Fruit fly (Drosophila melanogaster) whole organism, wandering third instar larva: ENCODE results near the gene dpr18.
A peak's percentile ranks its signal among the peaks of the same experiment; 100 is the strongest.

Source experiments
- Abd-B ChIP-seq: fragments of >200 bp; optimal IDR thresholded peaks from 2 replicates; lab custom pipeline; 2017; ENCODE audit warnings: missing biosample characterization, missing genetic modification characterization
- Dfd ChIP-seq: fragments of >200 bp; optimal IDR thresholded peaks from 2 replicates; lab custom pipeline; 2017; ENCODE audit warnings: missing biosample characterization, missing genetic modification characterization
- Hr78 ChIP-seq: fragments of >200 bp; optimal IDR thresholded peaks from 2 replicates; lab custom pipeline; 2017; ENCODE audit warnings: missing biosample characterization, missing genetic modification characterization
- Jra ChIP-seq: sonication (Bioruptor generic); optimal IDR thresholded peaks from 2 replicates; lab custom pipeline; 2016; ENCODE audit warnings: missing biosample characterization, missing genetic modification characterization
- Mio ChIP-seq: sonication (Bioruptor generic); optimal IDR thresholded peaks from 2 replicates; lab custom pipeline; 2016; ENCODE audit warnings: missing biosample characterization, missing genetic modification characterization
- N ChIP-seq: fragments of >200 bp; optimal IDR thresholded peaks from 2 replicates; lab custom pipeline; 2018; ENCODE audit warnings: missing biosample characterization, missing external identifiers, missing genetic modification characterization
- OdsH ChIP-seq: fragments of 200-800 bp; sonication (Bioruptor generic); optimal IDR thresholded peaks from 2 replicates; lab custom pipeline; 2016; ENCODE audit warnings: missing biosample characterization, mild to moderate bottlenecking, missing genetic modification characterization
- dl ChIP-seq, 2 experiments: fragments of 175-275, 200-275 bp in 1 of 2; fragments of 200-275 bp in 1 of 2; sonication (Bioruptor generic); optimal IDR thresholded peaks; lab custom pipeline; 2018; ENCODE audit warnings: mild to moderate bottlenecking in 2 of 2, missing biosample characterization in 2 of 2, missing genetic modification characterization in 2 of 2, moderate library complexity in 2 of 2; ENCODE audit not compliant: partially characterized antibody in 2 of 2, insufficient read depth in 1 of 2
- lola ChIP-seq: fragments of >200 bp; optimal IDR thresholded peaks from 2 replicates; lab custom pipeline; 2017; ENCODE audit warnings: missing biosample characterization, missing genetic modification characterization
- pan ChIP-seq: fragments of >200 bp; optimal IDR thresholded peaks from 2 replicates; lab custom pipeline; 2017
- rgr ChIP-seq: fragments of 200-800 bp; sonication (Bioruptor generic); optimal IDR thresholded peaks from 3 replicates; lab custom pipeline; 2016; ENCODE audit warnings: missing biosample characterization, mild to moderate bottlenecking, missing genetic modification characterization
- sage ChIP-seq: fragments of 200-800 bp; sonication (Bioruptor generic); optimal IDR thresholded peaks from 2 replicates; lab custom pipeline; 2016; ENCODE audit warnings: missing biosample characterization, mild to moderate bottlenecking, missing genetic modification characterization
- usp ChIP-seq: fragments of >200 bp; optimal IDR thresholded peaks from 2 replicates; lab custom pipeline; 2017; ENCODE audit warnings: missing biosample characterization, missing genetic modification characterization

DNA sequence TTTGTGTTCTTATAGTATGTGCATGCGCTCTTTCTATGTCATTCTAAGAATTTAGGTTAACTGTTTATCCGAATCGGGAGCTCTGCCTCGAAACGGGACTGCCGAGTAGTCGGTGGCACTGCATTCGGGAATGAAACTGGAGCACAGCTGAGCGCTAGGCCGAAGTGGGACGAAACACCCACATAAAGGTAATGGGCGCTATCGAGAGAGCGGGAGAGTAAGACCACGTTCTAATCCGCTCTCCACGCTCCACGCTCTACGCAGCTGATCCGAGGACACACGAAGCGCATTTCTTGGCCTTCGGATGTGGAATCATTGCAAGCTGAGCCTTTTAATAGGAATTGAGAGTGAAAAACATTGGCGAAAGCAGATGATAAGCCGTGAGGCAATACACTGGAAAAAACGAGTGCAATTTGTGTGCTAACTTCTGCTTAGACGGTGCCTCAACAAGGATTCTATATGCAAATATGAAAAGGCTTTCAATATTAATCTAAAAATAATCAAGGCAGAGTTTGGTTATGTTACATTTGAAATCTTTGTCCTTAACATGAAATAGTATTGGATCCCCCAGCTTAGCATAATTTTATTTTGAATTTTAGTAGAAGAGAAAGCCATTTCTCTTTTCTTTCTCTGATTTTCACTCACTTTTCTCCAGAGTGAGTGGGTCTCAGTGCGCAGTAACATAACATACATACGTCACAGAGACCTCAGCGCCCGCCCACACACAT is 22.5 kb downstream of the dpr18 start:
- no peak for TF ChIP-seq pan (lab: Kevin White, UChicago)
- TF ChIP-seq OdsH (GFP tag; lab: Kevin White, UChicago): peak; percentile 3
- TF ChIP-seq Hr78: no peak
- TF ChIP-seq N: no peak
- no peak for TF ChIP-seq lola
- TF ChIP-seq Jra (GFP tag; lab: Kevin White, UChicago): no peak
- no peak for TF ChIP-seq sage (GFP tag; lab: Kevin White, UChicago)
- TF ChIP-seq Dfd (GFP tag; lab: Kevin White, UChicago): no peak
- TF ChIP-seq Abd-B (GFP tag; lab: Kevin White, UChicago): no peak
- no peak for TF ChIP-seq usp (GFP tag; lab: Kevin White, UChicago)
- TF ChIP-seq Mio (GFP tag; lab: Kevin White, UChicago): no peak
- TF ChIP-seq dl (GFP tag; optimal IDR thresholded peaks at IDR 0.05; lab: Kevin White, UChicago; ENCODE audit: insufficient read depth in 1 of 2, partially characterized antibody in 2 of 2): no peak
- no peak for TF ChIP-seq rgr (GFP tag; lab: Kevin White, UChicago)
